Fruit fly (Drosophila melanogaster) whole organism, embryonic: ENCODE measurements around the gene CG15425.

Experiments
- ATbp ChIP-seq: fragments of 200-800 bp; sonication (Bioruptor generic); optimal IDR thresholded peaks from 2 replicates; lab custom pipeline; 2017; ENCODE audit warnings: missing biosample characterization, mild to moderate bottlenecking, missing genetic modification characterization, missing genetic modification reagents
- Ada2b ChIP-seq: fragments of 200-800 bp; sonication (Bioruptor generic); IDR thresholded peaks from 2 replicates; pipeline ENCODE4 v1.3.6; 2022; ENCODE audit warnings: missing biosample characterization, missing genetic modification characterization
- CG10366 ChIP-seq: fragments of 200-800 bp; sonication (Bioruptor generic); IDR thresholded peaks from 2 replicates; pipeline ENCODE4 v1.3.6; 2022; ENCODE audit warnings: missing biosample characterization, missing genetic modification characterization
- CG12155 ChIP-seq: fragments of 200-800 bp; sonication (Bioruptor generic); optimal IDR thresholded peaks from 3 replicates; lab custom pipeline; 2016; ENCODE audit warnings: missing biosample characterization, missing genetic modification characterization
- CG12236 ChIP-seq: fragments of 200-800 bp; sonication (Bioruptor generic); optimal IDR thresholded peaks from 2 replicates; lab custom pipeline; 2016; ENCODE audit warnings: missing biosample characterization, missing genetic modification characterization
- CG13894 ChIP-seq: fragments of 200-800 bp; sonication (Bioruptor generic); optimal IDR thresholded peaks from 3 replicates; lab custom pipeline; 2018; ENCODE audit warnings: missing biosample characterization, mild to moderate bottlenecking, missing genetic modification characterization, moderate library complexity
- CG1647 ChIP-seq: fragments of 200-800 bp; sonication (Bioruptor generic); optimal IDR thresholded peaks from 3 replicates; lab custom pipeline; 2016; ENCODE audit warnings: missing biosample characterization, missing genetic modification characterization
- CG17186 ChIP-seq: fragments of 200-800 bp; sonication (Bioruptor generic); optimal IDR thresholded peaks from 3 replicates; lab custom pipeline; 2017; ENCODE audit warnings: missing biosample characterization, missing genetic modification reagents, missing genetic modification characterization
- CG17361 ChIP-seq: fragments of 200-800 bp; sonication (Bioruptor generic); IDR thresholded peaks from 3 replicates; pipeline ENCODE4 v1.3.6; 2022; ENCODE audit warnings: missing biosample characterization, missing genetic modification characterization
- CG17385 ChIP-seq: fragments of 200-800 bp; sonication (Bioruptor generic); optimal IDR thresholded peaks from 3 replicates; lab custom pipeline; 2018; ENCODE audit warnings: missing biosample characterization, mild to moderate bottlenecking, missing genetic modification characterization
- CG1832 ChIP-seq: fragments of 200-800 bp; sonication (Bioruptor generic); optimal IDR thresholded peaks from 2 replicates; lab custom pipeline; 2017; ENCODE audit warnings: missing biosample characterization, mild to moderate bottlenecking, missing genetic modification characterization, inconsistent platforms
- CG18764 ChIP-seq: fragments of 200-800 bp; sonication (Bioruptor generic); optimal IDR thresholded peaks from 3 replicates; lab custom pipeline; 2016; ENCODE audit warnings: missing biosample characterization, missing genetic modification characterization
- CG2889 ChIP-seq: fragments of 200-800 bp; sonication (Bioruptor generic); IDR thresholded peaks from 3 replicates; pipeline ENCODE4 v1.3.6; 2022; ENCODE audit warnings: missing biosample characterization, missing genetic modification characterization
- CG31365 ChIP-seq: fragments of 200-800 bp; sonication (Bioruptor generic); optimal IDR thresholded peaks from 2 replicates; lab custom pipeline; 2018; ENCODE audit warnings: missing biosample characterization, mild to moderate bottlenecking, missing genetic modification characterization
- CG34376 ChIP-seq: fragments of 200-800 bp; sonication (Bioruptor generic); optimal IDR thresholded peaks from 2 replicates; lab custom pipeline; 2018; ENCODE audit warnings: missing biosample characterization, mild to moderate bottlenecking, missing genetic modification characterization
- CG34422 ChIP-seq: fragments of 200-800 bp; sonication (Bioruptor generic); IDR thresholded peaks from 3 replicates; pipeline ENCODE4 v1.3.6; 2022; ENCODE audit warnings: missing biosample characterization, missing genetic modification characterization
- CG4820 ChIP-seq: fragments of 200-800 bp; sonication (Bioruptor generic); optimal IDR thresholded peaks from 3 replicates; lab custom pipeline; 2016; ENCODE audit warnings: missing biosample characterization, missing genetic modification characterization
- CG6689 ChIP-seq: fragments of 200-800 bp; sonication (Bioruptor generic); IDR thresholded peaks from 2 replicates; pipeline ENCODE4 v1.3.6; 2022; ENCODE audit warnings: missing biosample characterization, missing genetic modification characterization
- CG7357 ChIP-seq: fragments of 200-800 bp; sonication (Bioruptor generic); IDR thresholded peaks from 3 replicates; pipeline ENCODE4 v1.3.6; 2022; ENCODE audit warnings: missing biosample characterization, missing genetic modification characterization
- CG7372 ChIP-seq: fragments of 200-800 bp; sonication (Bioruptor generic); IDR thresholded peaks from 2 replicates; pipeline ENCODE4 v1.3.6; 2022; ENCODE audit warnings: missing biosample characterization, missing genetic modification characterization
- CG9797 ChIP-seq: fragments of 200-800 bp; sonication (Bioruptor generic); optimal IDR thresholded peaks from 3 replicates; lab custom pipeline; 2018; ENCODE audit warnings: missing biosample characterization, mild to moderate bottlenecking, missing genetic modification characterization
- CoRest ChIP-seq: fragments of 200-800 bp; sonication (Bioruptor generic); optimal IDR thresholded peaks from 3 replicates; lab custom pipeline; 2018; ENCODE audit warnings: missing biosample characterization, mild to moderate bottlenecking, missing genetic modification characterization, moderate library complexity
- Hey ChIP-seq: fragments of 200-800 bp; sonication (Bioruptor generic); optimal IDR thresholded peaks from 3 replicates; lab custom pipeline; 2018; ENCODE audit warnings: missing biosample characterization, mild to moderate bottlenecking, missing genetic modification characterization
- HmgD ChIP-seq: fragments of 200-800 bp; sonication (Bioruptor generic); optimal IDR thresholded peaks from 3 replicates; lab custom pipeline; 2016; ENCODE audit warnings: missing biosample characterization, missing genetic modification characterization
- Lhr ChIP-seq: fragments of 200-800 bp; sonication (Bioruptor generic); optimal IDR thresholded peaks from 3 replicates; lab custom pipeline; 2017; ENCODE audit warnings: mild to moderate bottlenecking, missing biosample characterization, missing genetic modification reagents, missing genetic modification characterization
- Lim3 ChIP-seq: fragments of 200-800 bp; sonication (Bioruptor generic); IDR thresholded peaks from 2 replicates; pipeline ENCODE4 v1.3.6; 2022; ENCODE audit warnings: missing biosample characterization, missing genetic modification characterization
- MESR4 ChIP-seq: fragments of 200-800 bp; sonication (Bioruptor generic); optimal IDR thresholded peaks from 2 replicates; lab custom pipeline; 2018; ENCODE audit warnings: missing biosample characterization, mild to moderate bottlenecking, missing genetic modification characterization, moderate library complexity
- Max ChIP-seq: fragments of 200-800 bp; sonication (Bioruptor generic); optimal IDR thresholded peaks from 2 replicates; lab custom pipeline; 2016; ENCODE audit warnings: missing biosample characterization, mild to moderate bottlenecking, missing genetic modification characterization
- Nf-YB ChIP-seq: fragments of 200-800 bp; sonication (Bioruptor generic); optimal IDR thresholded peaks from 3 replicates; lab custom pipeline; 2019; ENCODE audit warnings: missing biosample characterization, mild to moderate bottlenecking, missing genetic modification characterization, moderate library complexity
- NfI ChIP-seq: fragments of 200-800 bp; sonication (Bioruptor generic); optimal IDR thresholded peaks from 3 replicates; lab custom pipeline; 2018; ENCODE audit warnings: missing biosample characterization, mild to moderate bottlenecking, missing genetic modification characterization, moderate library complexity
- Oli ChIP-seq: fragments of 200-800 bp; sonication (Bioruptor generic); optimal IDR thresholded peaks from 2 replicates; lab custom pipeline; 2018; ENCODE audit warnings: missing biosample characterization, mild to moderate bottlenecking, missing genetic modification characterization, moderate library complexity
- Ptx1 ChIP-seq: fragments of 200-800 bp; sonication (Bioruptor generic); IDR thresholded peaks from 2 replicates; pipeline ENCODE4 v1.3.6; 2022; ENCODE audit warnings: missing biosample characterization, missing genetic modification characterization
- Sox102F ChIP-seq: fragments of 200-800 bp; sonication (Bioruptor generic); optimal IDR thresholded peaks from 2 replicates; lab custom pipeline; 2018; ENCODE audit warnings: missing biosample characterization, mild to moderate bottlenecking, missing genetic modification characterization, moderate library complexity
- Ssrp ChIP-seq: fragments of 200-800 bp; sonication (Bioruptor generic); optimal IDR thresholded peaks from 2 replicates; lab custom pipeline; 2018; ENCODE audit warnings: missing biosample characterization, mild to moderate bottlenecking, missing genetic modification characterization, moderate library complexity
- Xrp1 ChIP-seq: fragments of 200-800 bp; sonication (Bioruptor generic); IDR thresholded peaks from 2 replicates; pipeline ENCODE4 v1.3.6; 2022; ENCODE audit warnings: missing biosample characterization, missing genetic modification characterization
- YL-1 ChIP-seq: fragments of 200-800 bp; sonication (Bioruptor generic); optimal IDR thresholded peaks from 3 replicates; lab custom pipeline; 2017; ENCODE audit warnings: missing biosample characterization, mild to moderate bottlenecking, missing genetic modification characterization
- al ChIP-seq: fragments of 200-800 bp; sonication (Bioruptor generic); IDR thresholded peaks from 2 replicates; pipeline ENCODE4 v1.3.6; 2022; ENCODE audit warnings: missing biosample characterization, missing genetic modification characterization
- bab2 ChIP-seq: fragments of 200-800 bp; sonication (Bioruptor generic); optimal IDR thresholded peaks from 2 replicates; lab custom pipeline; 2016; ENCODE audit warnings: missing biosample characterization, missing genetic modification characterization
- chinmo ChIP-seq: fragments of 200-800 bp; sonication (Bioruptor generic); IDR thresholded peaks from 4 replicates; pipeline ENCODE4 v1.3.6; 2022; ENCODE audit warnings: missing biosample characterization, missing genetic modification characterization; ENCODE audit not compliant: partially characterized antibody
- croc ChIP-seq: fragments of 200-800 bp; sonication (Bioruptor generic); conservative IDR thresholded peaks from 3 replicates; pipeline ENCODE4 v1.3.6; 2022; ENCODE audit warnings: missing biosample characterization, missing genetic modification characterization
- eyg ChIP-seq: fragments of 200-800 bp; sonication (Bioruptor generic); optimal IDR thresholded peaks from 3 replicates; lab custom pipeline; 2016; ENCODE audit warnings: missing biosample characterization, missing genetic modification characterization
- gsb ChIP-seq: fragments of 200-800 bp; sonication (Bioruptor generic); IDR thresholded peaks from 2 replicates; pipeline ENCODE4 v1.3.6; 2022; ENCODE audit warnings: missing biosample characterization, missing genetic modification characterization
- nerfin-2 ChIP-seq: fragments of 200-800 bp; sonication (Bioruptor generic); IDR thresholded peaks from 2 replicates; pipeline ENCODE4 v1.3.6; 2022; ENCODE audit warnings: missing biosample characterization, missing genetic modification characterization; ENCODE audit not compliant: partially characterized antibody
- otp ChIP-seq: fragments of 200-800 bp; sonication (Bioruptor generic); IDR thresholded peaks from 3 replicates; pipeline ENCODE4, ENCODE4 v1.3.6; 2022; ENCODE audit warnings: missing biosample characterization, missing genetic modification characterization
- pita ChIP-seq: fragments of 200-800 bp; sonication (Bioruptor generic); optimal IDR thresholded peaks from 2 replicates; lab custom pipeline; 2017; ENCODE audit warnings: missing biosample characterization, mild to moderate bottlenecking, missing genetic modification characterization
- ranshi ChIP-seq: fragments of 200-800 bp; sonication (Bioruptor generic); IDR thresholded peaks from 2 replicates; pipeline ENCODE4 v1.3.6; 2022; ENCODE audit warnings: missing biosample characterization, missing genetic modification characterization
- repo ChIP-seq: fragments of 200-800 bp; sonication (Bioruptor generic); optimal IDR thresholded peaks from 2 replicates; lab custom pipeline; 2016; ENCODE audit warnings: missing biosample characterization, missing genetic modification characterization
- sr ChIP-seq: fragments of 200-800 bp; sonication (Bioruptor generic); IDR thresholded peaks from 3 replicates; pipeline ENCODE4 v1.3.6; 2022; ENCODE audit warnings: missing biosample characterization, missing genetic modification characterization
- sug ChIP-seq: fragments of 200-800 bp; optimal IDR thresholded peaks from 2 replicates; lab custom pipeline; 2019; ENCODE audit warnings: missing biosample characterization, mild to moderate bottlenecking, missing genetic modification characterization, moderate library complexity
- tap ChIP-seq: fragments of 200-800 bp; optimal IDR thresholded peaks from 3 replicates; lab custom pipeline; 2019; ENCODE audit warnings: missing biosample characterization, mild to moderate bottlenecking, missing genetic modification characterization, moderate library complexity
- trh ChIP-seq: fragments of 200-800 bp; sonication (Bioruptor generic); optimal IDR thresholded peaks from 2 replicates; lab custom pipeline; 2016; ENCODE audit warnings: missing biosample characterization, missing genetic modification characterization
- ttk ChIP-seq: fragments of 200-800 bp; sonication (Bioruptor generic); IDR thresholded peaks from 2 replicates; pipeline ENCODE4 v2.1.2; 2022; ENCODE audit warnings: missing biosample characterization, missing genetic modification characterization

Gene CG15425

dm6 chr2L:4292560-4292959 lies 35.2 kb downstream of the CG15425 start (continued):
- TF ChIP-seq nerfin-2 (GFP tag; lab: Robert Waterston, UW), result no peak
- no peak for TF ChIP-seq otp (GFP tag; lab: Robert Waterston, UW)
- no peak for TF ChIP-seq Lhr (GFP tag; lab: Kevin White, UChicago)
- TF ChIP-seq Oli, result peak; percentile 40
- peak; percentile 48 for TF ChIP-seq CG6689
- TF ChIP-seq CG2889, result no peak
- no peak for TF ChIP-seq CG1647 (GFP tag; lab: Kevin White, UChicago)
- TF ChIP-seq ttk (GFP tag; lab: Robert Waterston, UW), result no peak
- 0 out of 3 replicates have a peak, but pooled peaks have one; percentile 39 for TF ChIP-seq CG17361
- no peak for TF ChIP-seq repo (GFP tag; lab: Kevin White, UChicago)
- TF ChIP-seq ATbp (GFP tag; lab: Kevin White, UChicago), result peak; percentile 18
- TF ChIP-seq Hey, result no peak
- peak; percentile 46 for TF ChIP-seq CG10366 (GFP tag; lab: Robert Waterston, UW)
- no peak for TF ChIP-seq CG7372
- TF ChIP-seq CG1832, result no peak
- peak; percentile 30 for TF ChIP-seq Ssrp (tag; lab: Kevin White, UChicago)
- TF ChIP-seq Ada2b (GFP tag; lab: Robert Waterston, UW), result peak; percentile 44; the same call in 1 of the 2 replicates
- TF ChIP-seq bab2 (GFP tag; lab: Kevin White, UChicago), result peak; percentile 31
- TF ChIP-seq tap (tag; lab: Kevin White, UChicago), result peak; percentile 42
- peak; percentile 51 for TF ChIP-seq Ptx1 (GFP tag; lab: Robert Waterston, UW)
- TF ChIP-seq Lim3 (GFP tag; lab: Robert Waterston, UW), result no peak
- TF ChIP-seq CG9797 (GFP tag; lab: Kevin White, UChicago), result no peak
- TF ChIP-seq CG7357, result no peak
- no peak for TF ChIP-seq NfI (GFP tag; lab: Kevin White, UChicago)
- peak; percentile 67 for TF ChIP-seq Xrp1 (GFP tag; lab: Robert Waterston, UW)
- TF ChIP-seq al (GFP tag; lab: Robert Waterston, UW), result no peak
- no peak for TF ChIP-seq gsb (GFP tag; lab: Robert Waterston, UW)
- TF ChIP-seq CG34376 (GFP tag; lab: Kevin White, UChicago), result no peak
- TF ChIP-seq sug (tag; lab: Kevin White, UChicago), result no peak
- TF ChIP-seq CG13894 (tag; lab: Kevin White, UChicago), result no peak
- peak; percentile 21 for TF ChIP-seq CoRest (tag; lab: Kevin White, UChicago)
- TF ChIP-seq Max, result no peak
- no peak for TF ChIP-seq Nf-YB (GFP tag; lab: Kevin White, UChicago)
- TF ChIP-seq croc, result 0 out of 3 replicates have a peak, but pooled peaks have one; percentile 16
- TF ChIP-seq Sox102F (GFP tag; lab: Kevin White, UChicago), result peak; percentile 48
- no peak for TF ChIP-seq CG12236 (GFP tag; lab: Kevin White, UChicago)
- no peak for TF ChIP-seq pita (GFP tag; lab: Kevin White, UChicago)
- TF ChIP-seq HmgD (GFP tag; lab: Kevin White, UChicago), result no peak
- TF ChIP-seq CG18764, result no peak
- TF ChIP-seq CG34422 (GFP tag; lab: Robert Waterston, UW), result peak; percentile 40; the same call in 1 of the 3 replicates
- TF ChIP-seq eyg, result no peak
- TF ChIP-seq ranshi (GFP tag; lab: Robert Waterston, UW), result 0 out of 2 replicates have a peak, but pooled peaks have one; percentile 38
- peak; percentile 42 for TF ChIP-seq CG4820
- TF ChIP-seq MESR4 (GFP tag; lab: Kevin White, UChicago), result no peak
- TF ChIP-seq CG17186 (GFP tag; lab: Kevin White, UChicago), result no peak
- peak; percentile 20 for TF ChIP-seq CG12155
- no peak for TF ChIP-seq trh (GFP tag; lab: Kevin White, UChicago)
- TF ChIP-seq chinmo (GFP tag; lab: Robert Waterston, UW), result no peak
- no peak for TF ChIP-seq sr (GFP tag; lab: Robert Waterston, UW)
- peak; percentile 14 for TF ChIP-seq CG17385
- TF ChIP-seq CG31365 (tag; lab: Kevin White, UChicago), result no peak
- no peak for TF ChIP-seq YL-1 (GFP tag; lab: Kevin White, UChicago)
